Worm (Caenorhabditis elegans) whole organism, L2 larva: ENCODE results near the gene szy-20.

Source experiments
- C34F6.9 ChIP-seq: fragments of 150-350 bp; optimal IDR thresholded peaks from 2 replicates; lab custom pipeline; 2014; ENCODE audit warnings: missing biosample characterization, missing genetic modification characterization
- F13H6.1 ChIP-seq: sonication (generic microtip); optimal IDR thresholded peaks from 2 replicates; lab custom pipeline; 2016; ENCODE audit warnings: missing genetic modification characterization, missing compliant biosample characterization
- Y55F3AM.14 ChIP-seq: fragments of 200-800 bp; sonication (Bioruptor generic); optimal IDR thresholded peaks from 2 replicates; lab custom pipeline; 2018; ENCODE audit warnings: mild to moderate bottlenecking, missing genetic modification characterization, missing compliant biosample characterization
- alr-1 ChIP-seq: fragments of 150-350 bp; optimal IDR thresholded peaks from 2 replicates; lab custom pipeline; 2014; ENCODE audit warnings: missing biosample characterization, missing genetic modification characterization
- ama-1 ChIP-seq: fragments of 150-350 bp; optimal IDR thresholded peaks from 2 replicates; lab custom pipeline; 2018; ENCODE audit warnings: inconsistent platforms
- blmp-1 ChIP-seq: sonication (generic microtip); optimal IDR thresholded peaks from 2 replicates; lab custom pipeline; 2017; ENCODE audit warnings: missing genetic modification characterization, mild to moderate bottlenecking, missing compliant biosample characterization, antibody characterized with exemption, moderate library complexity; ENCODE audit not compliant: insufficient read depth
- ceh-16 ChIP-seq: fragments of 150-350 bp; optimal IDR thresholded peaks from 2 replicates; lab custom pipeline; 2014; ENCODE audit warnings: missing biosample characterization, missing genetic modification characterization
- ceh-82 ChIP-seq: fragments of 150-350 bp; optimal IDR thresholded peaks from 2 replicates; lab custom pipeline; 2014; ENCODE audit warnings: missing biosample characterization, missing genetic modification characterization
- crh-2 ChIP-seq: sonication (generic microtip); optimal IDR thresholded peaks from 2 replicates; lab custom pipeline; 2017; ENCODE audit warnings: missing biosample characterization, missing genetic modification characterization
- dmd-4 ChIP-seq: sonication (generic microtip); optimal IDR thresholded peaks from 2 replicates; lab custom pipeline; 2017; ENCODE audit warnings: missing biosample characterization, missing genetic modification characterization
- elt-1 ChIP-seq: fragments of 150-350 bp; optimal IDR thresholded peaks from 2 replicates; lab custom pipeline; 2014; ENCODE audit warnings: missing biosample characterization, missing genetic modification characterization
- elt-3 ChIP-seq: sonication (generic microtip); optimal IDR thresholded peaks from 2 replicates; lab custom pipeline; 2017; ENCODE audit warnings: missing biosample characterization, missing genetic modification characterization
- gmeb-1 ChIP-seq: fragments of 150-350 bp; optimal IDR thresholded peaks from 2 replicates; lab custom pipeline; 2014; ENCODE audit warnings: missing biosample characterization, missing genetic modification characterization
- lin-11 ChIP-seq: fragments of 150-350 bp; sonication (generic microtip); optimal IDR thresholded peaks from 2 replicates; lab custom pipeline; 2014; ENCODE audit warnings: missing biosample characterization, missing genetic modification characterization, inconsistent platforms, mixed read lengths
- lin-39 ChIP-seq: fragments of 150-350 bp; optimal IDR thresholded peaks from 2 replicates; lab custom pipeline; 2014; ENCODE audit warnings: missing biosample characterization, missing genetic modification reagents, missing genetic modification characterization
- lsy-2 ChIP-seq, 2 experiments: fragments of 150-350 bp in 1 of 2; sonication (generic microtip) in 1 of 2; optimal IDR thresholded peaks; 2 replicates each; lab custom pipeline; 2014 to 2017; ENCODE audit warnings: missing biosample characterization in 2 of 2, missing genetic modification characterization in 2 of 2
- mab-5 ChIP-seq: fragments of 150-350 bp; optimal IDR thresholded peaks from 2 replicates; lab custom pipeline; 2014; ENCODE audit warnings: missing biosample characterization, missing genetic modification characterization
- mbf-1 ChIP-seq: sonication (generic microtip); optimal IDR thresholded peaks from 2 replicates; lab custom pipeline; 2017; ENCODE audit warnings: missing biosample characterization, missing genetic modification characterization
- nhr-10 ChIP-seq: sonication (generic microtip); optimal IDR thresholded peaks from 2 replicates; lab custom pipeline; 2017; ENCODE audit warnings: missing biosample characterization, missing genetic modification characterization
- nhr-129 ChIP-seq: fragments of 150-350 bp; optimal IDR thresholded peaks from 2 replicates; lab custom pipeline; 2014; ENCODE audit warnings: missing biosample characterization, missing genetic modification characterization
- nhr-23 ChIP-seq: fragments of 150-350 bp; optimal IDR thresholded peaks from 2 replicates; lab custom pipeline; 2014; ENCODE audit warnings: missing biosample characterization, missing genetic modification reagents, missing genetic modification characterization
- nhr-25 ChIP-seq: fragments of 150-350 bp; sonication (generic microtip); optimal IDR thresholded peaks from 3 replicates; lab custom pipeline; 2014; ENCODE audit warnings: missing biosample characterization, missing genetic modification characterization
- nhr-6 ChIP-seq: fragments of 150-350 bp; optimal IDR thresholded peaks from 2 replicates; lab custom pipeline; 2014; ENCODE audit warnings: missing biosample characterization, missing genetic modification characterization
- nhr-77 ChIP-seq: fragments of 150-350 bp; optimal IDR thresholded peaks from 2 replicates; lab custom pipeline; 2014; ENCODE audit warnings: missing biosample characterization, missing genetic modification characterization
- peb-1 ChIP-seq: fragments of 150-350 bp; optimal IDR thresholded peaks from 2 replicates; lab custom pipeline; 2014; ENCODE audit warnings: missing biosample characterization, missing genetic modification characterization
- sem-4 ChIP-seq: fragments of 150-350 bp; optimal IDR thresholded peaks from 2 replicates; lab custom pipeline; 2014; ENCODE audit warnings: missing biosample characterization, missing genetic modification reagents, missing genetic modification characterization
- sma-3 ChIP-seq: sonication (generic microtip); optimal IDR thresholded peaks from 2 replicates; lab custom pipeline; 2016; ENCODE audit warnings: missing genetic modification reagents, missing genetic modification characterization, missing compliant biosample characterization
- sma-9 ChIP-seq, 2 experiments: fragments of 150-350 bp in 1 of 2; sonication (generic microtip) in 1 of 2; optimal IDR thresholded peaks; 2 replicates each; lab custom pipeline; 2014 to 2016; ENCODE audit warnings: missing genetic modification characterization in 2 of 2, mild to moderate bottlenecking in 1 of 2, missing biosample characterization in 1 of 2, missing compliant biosample characterization in 1 of 2, missing genetic modification reagents in 1 of 2, moderate library complexity in 1 of 2
- snpc-4 ChIP-seq: fragments of 150-350 bp; optimal IDR thresholded peaks from 2 replicates; lab custom pipeline; 2014; ENCODE audit warnings: missing biosample characterization, missing genetic modification characterization
- unc-55 ChIP-seq: fragments of 150-350 bp; sonication (generic microtip); optimal IDR thresholded peaks from 3 replicates; lab custom pipeline; 2014; ENCODE audit warnings: missing biosample characterization, missing genetic modification reagents, missing genetic modification characterization
- zag-1 ChIP-seq: fragments of 150-350 bp; optimal IDR thresholded peaks from 2 replicates; lab custom pipeline; 2014; ENCODE audit warnings: missing biosample characterization, missing genetic modification characterization
- ztf-1 ChIP-seq: fragments of 200-800 bp; sonication (Bioruptor generic); conservative IDR thresholded peaks from 2 replicates; pipeline ENCODE4 v1.3.6; 2022; ENCODE audit warnings: missing genetic modification characterization, missing compliant biosample characterization
- ztf-11 ChIP-seq: sonication (generic microtip); optimal IDR thresholded peaks from 2 replicates; lab custom pipeline; 2017; ENCODE audit warnings: missing biosample characterization, missing genetic modification characterization
- ztf-4 ChIP-seq: fragments of 150-350 bp; optimal IDR thresholded peaks from 2 replicates; lab custom pipeline; 2014; ENCODE audit warnings: missing biosample characterization, missing genetic modification characterization

szy-20 gene

DNA sequence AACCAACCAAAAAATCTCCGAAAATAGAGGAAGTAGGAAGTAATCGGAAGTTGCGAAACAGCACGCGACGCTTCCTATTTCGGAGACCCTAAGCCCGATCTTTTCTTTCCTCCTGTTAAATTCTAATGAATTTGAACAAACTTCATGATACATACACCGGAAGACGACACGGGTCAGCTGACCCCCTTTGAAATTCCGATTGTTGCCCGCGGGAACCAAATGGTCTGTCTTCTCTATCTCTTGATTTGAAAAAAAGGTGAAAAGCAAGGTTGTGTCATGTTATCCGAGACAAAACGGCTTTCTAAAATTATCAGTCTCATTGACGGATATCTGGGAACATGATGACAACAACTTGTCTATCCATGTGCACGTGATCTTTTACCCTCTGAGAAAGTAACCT is 10.1 kb downstream of the szy-20 start:
- TF ChIP-seq sem-4 = no peak
- TF ChIP-seq ama-1 (lab: Kevin White, UChicago) = peak; percentile 4
- peak; percentile 22 for TF ChIP-seq C34F6.9 (tag; lab: Kevin White, UChicago)
- TF ChIP-seq nhr-129 (tag; lab: Kevin White, UChicago) = peak; percentile 77
- TF ChIP-seq lsy-2 (tag; optimal IDR thresholded peaks at IDR 0.05; lab: Kevin White, UChicago) = peak in 1 of 2 experiments; percentile 20
- peak; percentile 65 for TF ChIP-seq F13H6.1 (tag; lab: Kevin White, UChicago)
- peak; percentile 61 for TF ChIP-seq sma-9 (GFP tag; optimal IDR thresholded peaks at IDR 0.05; lab: Kevin White, UChicago)
- no peak for TF ChIP-seq sma-9 (tag; optimal IDR thresholded peaks at IDR 0.05; lab: Kevin White, UChicago)
- no peak for TF ChIP-seq nhr-77 (tag; lab: Kevin White, UChicago)
- no peak for TF ChIP-seq zag-1 (tag; lab: Kevin White, UChicago)

DNA sequence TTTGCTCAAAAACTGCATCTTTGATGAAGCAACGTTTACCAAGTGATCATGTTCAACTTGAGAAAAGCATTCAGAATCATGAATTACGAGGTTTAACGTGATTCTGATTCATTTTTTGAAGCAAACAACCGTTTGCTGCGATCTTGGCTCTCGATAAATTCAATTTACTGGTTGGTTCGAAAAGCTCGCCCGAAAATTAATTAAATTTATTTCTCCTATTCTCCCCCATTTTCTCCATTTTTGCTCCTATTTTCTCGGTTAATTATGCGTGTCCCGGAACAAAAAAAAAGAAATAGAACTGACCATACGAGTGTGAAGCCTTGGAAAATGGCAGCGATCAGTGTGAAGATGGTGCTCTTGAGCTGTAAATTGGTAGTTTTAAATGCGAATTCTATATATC is 12.2 kb downstream of the szy-20 start:
- no peak for TF ChIP-seq ceh-16 (tag; lab: Kevin White, UChicago)
- TF ChIP-seq zag-1 (tag; lab: Kevin White, UChicago) = no peak
- TF ChIP-seq, all 48 proteins: peak for 0

- TF ChIP-seq nhr-6 (tag; lab: Kevin White, UChicago) (no peak), elt-1 (tag; lab: Kevin White, UChicago) (peak; percentile 22)
Measured at ce11 chrII:8953703-8954102, 15.4 kb downstream of the szy-20 start.

DNA sequence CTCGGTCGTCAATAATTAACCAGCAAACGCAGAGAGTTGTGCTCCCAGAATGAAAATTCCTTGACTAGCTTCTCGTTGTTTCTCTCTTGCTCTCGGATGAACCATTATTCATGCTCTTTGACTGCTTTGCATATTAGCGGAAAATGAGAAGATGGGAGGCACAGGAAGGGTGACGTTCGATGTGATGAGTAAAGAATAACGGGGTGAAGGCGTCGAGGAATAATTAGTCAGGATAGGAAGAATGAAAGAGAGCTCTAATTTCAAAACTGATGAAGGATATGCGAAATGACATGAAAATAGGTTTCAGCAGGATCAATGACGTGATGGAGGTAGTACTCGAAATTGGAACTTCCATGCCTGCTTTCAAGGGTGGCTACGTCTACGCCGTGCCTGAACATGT is 17.9 kb downstream of the szy-20 start:
- TF ChIP-seq dmd-4 (no peak), alr-1 (no peak), nhr-77 (tag; lab: Kevin White, UChicago) (no peak), mbf-1 (tag; lab: Kevin White, UChicago) (no peak), lin-39 (no peak), ceh-82 (tag; lab: Kevin White, UChicago) (no peak), lin-11 (no peak), snpc-4 (tag; lab: Kevin White, UChicago) (no peak), sma-9 (GFP tag; optimal IDR thresholded peaks at IDR 0.05; lab: Kevin White, UChicago) (no peak), sma-9 (tag; optimal IDR thresholded peaks at IDR 0.05; lab: Kevin White, UChicago) (no peak), ceh-16 (tag; lab: Kevin White, UChicago) (no peak), nhr-23 (tag; lab: Kevin White, UChicago) (no peak), peb-1 (tag; lab: Kevin White, UChicago) (no peak), ama-1 (lab: Kevin White, UChicago) (no peak), ztf-4 (tag; lab: Kevin White, UChicago) (no peak), gmeb-1 (tag; lab: Kevin White, UChicago) (no peak), sma-3 (GFP tag; lab: Kevin White, UChicago) (no peak), ztf-11 (no peak), crh-2 (no peak)

ce11 chrII:8948640-8949039 is 20.5 kb downstream of the szy-20 start:
- TF ChIP-seq elt-3 (tag; lab: Kevin White, UChicago) (no peak), mbf-1 (tag; lab: Kevin White, UChicago) (no peak), ztf-1 (no peak), zag-1 (tag; lab: Kevin White, UChicago) (no peak), Y55F3AM.14 (no peak), blmp-1 (tag; lab: Kevin White, UChicago) (no peak), alr-1 (no peak), mab-5 (tag; lab: Kevin White, UChicago) (no peak), unc-55 (GFP tag; lab: Kevin White, UChicago) (no peak)
- TF ChIP-seq, all 48 proteins: peak for 0

ce11 chrII:8947391-8947790 is 21.7 kb downstream of the szy-20 start, which contains the start of gene cutl-15:
Gene cutl-15, minus strand, starts transcription at chrII:8947688.
- no peak for TF ChIP-seq nhr-10
- no peak for TF ChIP-seq mbf-1 (tag; lab: Kevin White, UChicago)
- TF ChIP-seq nhr-25 (tag; lab: Kevin White, UChicago) = no peak
- no peak for TF ChIP-seq sem-4
